Worm (Caenorhabditis elegans) whole organism, L4 larva: ENCODE measurements around the gene cnx-1.

Source experiments
- F37D6.2 ChIP-seq: sonication (generic microtip); optimal IDR thresholded peaks from 2 replicates; lab custom pipeline; 2016; ENCODE audit warnings: mild to moderate bottlenecking, missing genetic modification characterization, missing compliant biosample characterization
- F49E8.2 ChIP-seq: sonication (generic microtip); optimal IDR thresholded peaks from 2 replicates; lab custom pipeline; 2016; ENCODE audit warnings: missing compliant biosample characterization, mild to moderate bottlenecking, missing genetic modification characterization, borderline replicate concordance
- Y75B8A.6 ChIP-seq: fragments of 200-800 bp; sonication (Bioruptor generic); IDR thresholded peaks from 2 replicates; pipeline ENCODE4 v1.3.6; 2022; ENCODE audit warnings: missing genetic modification reagents, missing genetic modification characterization, missing compliant biosample characterization
- aha-1 ChIP-seq: fragments of 150-350 bp; peaks from one replicate; lab custom pipeline; 2014; ENCODE audit warnings: missing biosample characterization, missing genetic modification characterization
- attf-4 ChIP-seq: sonication (generic microtip); optimal IDR thresholded peaks from 3 replicates; lab custom pipeline; 2017; ENCODE audit warnings: missing biosample characterization, missing genetic modification characterization
- ceh-32 ChIP-seq: sonication (generic microtip); optimal IDR thresholded peaks from 2 replicates; lab custom pipeline; 2016; ENCODE audit warnings: mild to moderate bottlenecking, missing genetic modification characterization, missing compliant biosample characterization; ENCODE audit not compliant: poor library complexity
- ceh-62 ChIP-seq: sonication (generic microtip); optimal IDR thresholded peaks from 2 replicates; lab custom pipeline; 2017; ENCODE audit warnings: missing biosample characterization, missing genetic modification characterization
- daf-12 ChIP-seq: fragments of 150-350 bp; optimal IDR thresholded peaks from 2 replicates; lab custom pipeline; 2014; ENCODE audit warnings: missing biosample characterization, missing genetic modification reagents, missing genetic modification characterization
- daf-16 ChIP-seq, 3 experiments: sonication (generic microtip); optimal IDR thresholded peaks; 2 replicates each; lab custom pipeline; 2016 to 2017; ENCODE audit warnings: missing genetic modification characterization in 3 of 3, missing genetic modification reagents in 3 of 3, mild to moderate bottlenecking in 2 of 3, missing compliant biosample characterization in 2 of 3, missing biosample characterization in 1 of 3, moderate library complexity in 1 of 3
- dmd-6 ChIP-seq: fragments of 200-800 bp; sonication (Bioruptor generic); IDR thresholded peaks from 2 replicates; pipeline ENCODE4 v1.3.6; 2022; ENCODE audit warnings: missing genetic modification reagents, missing genetic modification characterization, missing compliant biosample characterization
- dmd-9 ChIP-seq: fragments of 200-800 bp; sonication (Bioruptor generic); IDR thresholded peaks from 2 replicates; pipeline ENCODE4 v1.3.6; 2022; ENCODE audit warnings: missing genetic modification reagents, missing genetic modification characterization, missing compliant biosample characterization
- dve-1 ChIP-seq: sonication (generic microtip); optimal IDR thresholded peaks from 2 replicates; lab custom pipeline; 2017; ENCODE audit warnings: antibody characterized with exemption, mild to moderate bottlenecking, missing genetic modification characterization, missing compliant biosample characterization; ENCODE audit not compliant: insufficient read depth
- hlh-11 ChIP-seq: fragments of 200-800 bp; sonication (Bioruptor generic); optimal IDR thresholded peaks from 2 replicates; lab custom pipeline; 2018; ENCODE audit warnings: mild to moderate bottlenecking, missing genetic modification characterization, missing compliant biosample characterization
- hlh-30 ChIP-seq: sonication (generic microtip); optimal IDR thresholded peaks from 2 replicates; lab custom pipeline; 2017; ENCODE audit warnings: antibody characterized with exemption, mild to moderate bottlenecking, missing genetic modification characterization, missing compliant biosample characterization; ENCODE audit not compliant: insufficient read depth
- lin-29 ChIP-seq: fragments of 200-800 bp; sonication (Bioruptor generic); IDR thresholded peaks from 2 replicates; pipeline ENCODE4 v1.3.6; 2022; ENCODE audit warnings: missing genetic modification reagents, missing genetic modification characterization, missing compliant biosample characterization
- lin-38 ChIP-seq: fragments of 200-800 bp; sonication (Bioruptor generic); IDR thresholded peaks from 2 replicates; pipeline ENCODE4 v1.3.6; 2022; ENCODE audit warnings: missing genetic modification reagents, missing genetic modification characterization, missing compliant biosample characterization
- madf-9 ChIP-seq: fragments of 200-800 bp; sonication (Bioruptor generic); conservative IDR thresholded peaks from 2 replicates; pipeline ENCODE4 v1.3.6; 2022; ENCODE audit warnings: missing genetic modification reagents, missing genetic modification characterization, missing compliant biosample characterization
- mdl-1 ChIP-seq, 2 experiments: fragments of 150-350 bp in 1 of 2; sonication (generic microtip) in 1 of 2; optimal IDR thresholded peaks; 2 replicates each; lab custom pipeline; 2014 to 2017; ENCODE audit warnings: missing biosample characterization in 2 of 2, missing genetic modification characterization in 2 of 2
- mep-1 ChIP-seq: fragments of 150-350 bp; sonication (generic microtip); optimal IDR thresholded peaks from 3 replicates; lab custom pipeline; 2014; ENCODE audit warnings: missing biosample characterization, missing genetic modification characterization
- mes-2 ChIP-seq: sonication (generic microtip); optimal IDR thresholded peaks from 2 replicates; lab custom pipeline; 2016; ENCODE audit warnings: missing genotype, mild to moderate bottlenecking, missing genetic modification characterization, missing compliant biosample characterization; ENCODE audit not compliant: poor library complexity, severe bottlenecking
- nhr-11 ChIP-seq: fragments of 150-350 bp; optimal IDR thresholded peaks from 2 replicates; lab custom pipeline; 2014; ENCODE audit warnings: missing biosample characterization, missing genetic modification characterization
- nhr-28 ChIP-seq: fragments of 150-350 bp; optimal IDR thresholded peaks from 2 replicates; lab custom pipeline; 2014; ENCODE audit warnings: missing biosample characterization, missing genetic modification characterization
- nhr-42 ChIP-seq: fragments of 200-800 bp; sonication (Bioruptor generic); IDR thresholded peaks from 2 replicates; pipeline ENCODE4 v1.3.6; 2022; ENCODE audit warnings: missing genetic modification characterization, missing compliant biosample characterization
- nhr-48 ChIP-seq: sonication (generic microtip); optimal IDR thresholded peaks from 2 replicates; lab custom pipeline; 2016; ENCODE audit warnings: mild to moderate bottlenecking, missing genetic modification characterization, missing compliant biosample characterization
- nhr-77 ChIP-seq: fragments of 150-350 bp; optimal IDR thresholded peaks from 2 replicates; lab custom pipeline; 2014; ENCODE audit warnings: missing biosample characterization, missing genetic modification characterization
- php-3 ChIP-seq: fragments of 200-800 bp; sonication (Bioruptor generic); IDR thresholded peaks from 2 replicates; pipeline ENCODE4 v1.3.6; 2022; ENCODE audit warnings: missing genetic modification reagents, missing genetic modification characterization, missing compliant biosample characterization
- pqm-1 ChIP-seq: sonication (generic microtip); optimal IDR thresholded peaks from 2 replicates; lab custom pipeline; 2017; ENCODE audit warnings: missing biosample characterization, missing genetic modification characterization
- set-16 ChIP-seq: fragments of 200-800 bp; sonication (Bioruptor generic); IDR thresholded peaks from 2 replicates; pipeline ENCODE4 v1.3.6; 2022; ENCODE audit warnings: missing genetic modification reagents, missing genetic modification characterization, missing compliant biosample characterization
- snpc-4 ChIP-seq: fragments of 150-350 bp; optimal IDR thresholded peaks from 2 replicates; lab custom pipeline; 2014; ENCODE audit warnings: missing biosample characterization, missing genetic modification characterization
- spr-1 ChIP-seq: sonication (generic microtip); optimal IDR thresholded peaks from 2 replicates; lab custom pipeline; 2016; ENCODE audit warnings: mild to moderate bottlenecking, missing genetic modification characterization, missing compliant biosample characterization
- spr-3 ChIP-seq: fragments of 200-800 bp; sonication (Bioruptor generic); optimal IDR thresholded peaks from 2 replicates; lab custom pipeline; 2018; ENCODE audit warnings: mild to moderate bottlenecking, missing genetic modification characterization, missing compliant biosample characterization
- tag-97 ChIP-seq: fragments of 200-800 bp; sonication (Bioruptor generic); IDR thresholded peaks from 2 replicates; pipeline ENCODE4 v1.3.6; 2022; ENCODE audit warnings: missing genetic modification characterization, missing compliant biosample characterization
- tra-1 ChIP-seq: fragments of 200-800 bp; sonication (Bioruptor generic); IDR thresholded peaks from 2 replicates; pipeline ENCODE4 v1.3.6; 2022; ENCODE audit warnings: missing genetic modification reagents, missing genetic modification characterization, missing compliant biosample characterization
- unc-62 ChIP-seq, 3 experiments: fragments of 150-350 bp in 1 of 3; sonication (generic microtip); optimal IDR thresholded peaks in 2 of 3; peaks in 1 of 3; 1 replicate in 1 of 3; 2 replicates in 2 of 3; lab custom pipeline; 2014 to 2017; ENCODE audit warnings: missing biosample characterization in 3 of 3, missing genetic modification characterization in 3 of 3, missing genetic modification reagents in 3 of 3, missing genotype in 1 of 3
- zfp-2 ChIP-seq: sonication (generic microtip); optimal IDR thresholded peaks from 2 replicates; lab custom pipeline; 2016; ENCODE audit warnings: mild to moderate bottlenecking, missing genetic modification characterization, missing compliant biosample characterization
- zip-2 ChIP-seq: fragments of 150-350 bp; optimal IDR thresholded peaks from 2 replicates; lab custom pipeline; 2014; ENCODE audit warnings: missing biosample characterization, missing genetic modification characterization

Gene cnx-1

ce11 chrIII:9858061-9858460 lies 41.1 kb upstream of the cnx-1 start:
- TF ChIP-seq pqm-1, result peak; percentile 38
- TF ChIP-seq dmd-6 (GFP tag; lab: Robert Waterston, UW), result peak; percentile 12; the same call in 1 of the 2 replicates
- no peak for TF ChIP-seq daf-16 (GFP tag; optimal IDR thresholded peaks at IDR 0.05; lab: Kevin White, UChicago)
- peak; percentile 36 for TF ChIP-seq daf-16 (tag; optimal IDR thresholded peaks at IDR 0.05; lab: Kevin White, UChicago)
- peak; percentile 61 for TF ChIP-seq dve-1 (tag; lab: Kevin White, UChicago)
- peak; percentile 32 for TF ChIP-seq nhr-48 (tag; lab: Kevin White, UChicago)
- TF ChIP-seq aha-1 (tag; lab: Kevin White, UChicago), result no peak
- peak in 1 of 2 experiments; percentile 38 for TF ChIP-seq unc-62 (GFP tag; optimal IDR thresholded peaks at IDR 0.05 in 1 of 2; lab: Kevin White, UChicago)
- no peak for TF ChIP-seq unc-62 (tag; optimal IDR thresholded peaks at IDR 0.05; lab: Kevin White, UChicago)
- no peak for TF ChIP-seq daf-12 (tag; lab: Kevin White, UChicago)
- TF ChIP-seq hlh-11 (tag; lab: Kevin White, UChicago), result peak; percentile 27

ce11 chrIII:9857110-9857509 lies 40.2 kb upstream of the cnx-1 start:
- peak in 1 of 2 experiments; percentile 36 for TF ChIP-seq mdl-1 (tag; optimal IDR thresholded peaks at IDR 0.05; lab: Kevin White, UChicago)
- peak; percentile 54 for TF ChIP-seq hlh-11 (tag; lab: Kevin White, UChicago)
- TF ChIP-seq tra-1 (GFP tag; lab: Robert Waterston, UW), result no peak
- TF ChIP-seq madf-9 (GFP tag; lab: Robert Waterston, UW), result no peak
- TF ChIP-seq aha-1 (tag; lab: Kevin White, UChicago), result no peak
- TF ChIP-seq unc-62 (GFP tag; optimal IDR thresholded peaks at IDR 0.05 in 1 of 2; lab: Kevin White, UChicago), result peak in 1 of 2 experiments; percentile 29
- no peak for TF ChIP-seq unc-62 (tag; optimal IDR thresholded peaks at IDR 0.05; lab: Kevin White, UChicago)
- TF ChIP-seq php-3, result peak; percentile 79
- TF ChIP-seq zfp-2 (tag; lab: Kevin White, UChicago), result no peak
- TF ChIP-seq attf-4 (tag; lab: Kevin White, UChicago), result no peak
- TF ChIP-seq nhr-42 (GFP tag; lab: Robert Waterston, UW), result no peak
- no peak for TF ChIP-seq zip-2
- peak; percentile 38 for TF ChIP-seq hlh-30 (tag; lab: Kevin White, UChicago)
- TF ChIP-seq spr-3 (GFP tag; lab: Kevin White, UChicago), result no peak
- TF ChIP-seq pqm-1, result peak; percentile 8
- TF ChIP-seq F49E8.2 (tag; lab: Kevin White, UChicago), result no peak
- TF ChIP-seq nhr-11, result peak; percentile 15
- no peak for TF ChIP-seq ceh-62 (tag; lab: Kevin White, UChicago)
- TF ChIP-seq dmd-9 (GFP tag; lab: Robert Waterston, UW), result no peak
- TF ChIP-seq mes-2 (tag; lab: Kevin White, UChicago), result peak; percentile 21
- TF ChIP-seq snpc-4 (tag; lab: Kevin White, UChicago), result no peak
- TF ChIP-seq F37D6.2, result no peak
- peak; percentile 36 for TF ChIP-seq nhr-77 (tag; lab: Kevin White, UChicago)
- TF ChIP-seq dve-1 (tag; lab: Kevin White, UChicago), result peak; percentile 77
- TF ChIP-seq Y75B8A.6, result no peak
- no peak for TF ChIP-seq daf-16 (GFP tag; optimal IDR thresholded peaks at IDR 0.05; lab: Kevin White, UChicago)
- TF ChIP-seq daf-16 (tag; optimal IDR thresholded peaks at IDR 0.05; lab: Kevin White, UChicago), result peak; percentile 90
- peak; percentile 57 for TF ChIP-seq dmd-6 (GFP tag; lab: Robert Waterston, UW)
- peak; percentile 8 for TF ChIP-seq mep-1 (tag; lab: Kevin White, UChicago)
- no peak for TF ChIP-seq lin-38
- TF ChIP-seq set-16 (GFP tag; lab: Robert Waterston, UW), result no peak
- TF ChIP-seq tag-97 (GFP tag; lab: Robert Waterston, UW), result no peak
- TF ChIP-seq ceh-32 (tag; lab: Kevin White, UChicago), result no peak
- no peak for TF ChIP-seq lin-29
- no peak for TF ChIP-seq spr-1 (tag; lab: Kevin White, UChicago)
- peak; percentile 27 for TF ChIP-seq nhr-28 (tag; lab: Kevin White, UChicago)
